Worm (Caenorhabditis elegans) whole organism, L2 larva: ENCODE measurements around the gene F44E2.4.

Experiments used
- R02D3.7 ChIP-seq: fragments of 150-350 bp; optimal IDR thresholded peaks from 2 replicates; lab custom pipeline; 2014; ENCODE audit warnings: missing biosample characterization, missing genetic modification characterization
- alr-1 ChIP-seq: fragments of 150-350 bp; optimal IDR thresholded peaks from 2 replicates; lab custom pipeline; 2014; ENCODE audit warnings: missing biosample characterization, missing genetic modification characterization
- blmp-1 ChIP-seq: sonication (generic microtip); optimal IDR thresholded peaks from 2 replicates; lab custom pipeline; 2017; ENCODE audit warnings: missing genetic modification characterization, mild to moderate bottlenecking, missing compliant biosample characterization, antibody characterized with exemption, moderate library complexity; ENCODE audit not compliant: insufficient read depth
- lin-13 ChIP-seq: fragments of 150-350 bp; optimal IDR thresholded peaks from 2 replicates; lab custom pipeline; 2014; ENCODE audit warnings: missing biosample characterization, missing genetic modification reagents, missing genetic modification characterization
- lin-39 ChIP-seq: fragments of 150-350 bp; optimal IDR thresholded peaks from 2 replicates; lab custom pipeline; 2014; ENCODE audit warnings: missing biosample characterization, missing genetic modification reagents, missing genetic modification characterization
- nhr-21 ChIP-seq: fragments of 150-350 bp; optimal IDR thresholded peaks from 2 replicates; lab custom pipeline; 2014; ENCODE audit warnings: missing biosample characterization, missing genetic modification characterization
- nhr-25 ChIP-seq: fragments of 150-350 bp; sonication (generic microtip); optimal IDR thresholded peaks from 3 replicates; lab custom pipeline; 2014; ENCODE audit warnings: missing biosample characterization, missing genetic modification characterization
- nhr-77 ChIP-seq: fragments of 150-350 bp; optimal IDR thresholded peaks from 2 replicates; lab custom pipeline; 2014; ENCODE audit warnings: missing biosample characterization, missing genetic modification characterization
- peb-1 ChIP-seq: fragments of 150-350 bp; optimal IDR thresholded peaks from 2 replicates; lab custom pipeline; 2014; ENCODE audit warnings: missing biosample characterization, missing genetic modification characterization
- snpc-4 ChIP-seq: fragments of 150-350 bp; optimal IDR thresholded peaks from 2 replicates; lab custom pipeline; 2014; ENCODE audit warnings: missing biosample characterization, missing genetic modification characterization
- zag-1 ChIP-seq: fragments of 150-350 bp; optimal IDR thresholded peaks from 2 replicates; lab custom pipeline; 2014; ENCODE audit warnings: missing biosample characterization, missing genetic modification characterization

DNA sequence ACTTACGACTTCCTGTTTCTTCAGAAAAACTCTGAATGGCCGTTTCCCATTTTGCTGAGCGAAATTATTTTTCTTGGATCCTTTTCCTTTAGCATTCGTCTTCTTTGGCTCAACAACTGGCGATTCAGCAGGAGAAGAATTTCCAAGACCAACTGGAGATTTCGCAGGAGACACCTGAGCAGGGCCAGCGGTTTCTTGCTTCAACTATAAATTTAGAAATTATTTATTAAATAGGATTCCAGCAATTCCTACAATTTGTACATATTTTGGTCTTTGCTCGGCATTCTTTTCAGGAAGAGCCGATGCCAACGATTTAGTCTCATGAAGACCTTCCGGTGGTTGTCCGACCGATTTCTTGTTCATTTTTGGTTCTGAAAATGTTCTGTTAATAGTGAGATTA is 11.3 kb upstream of the F44E2.4 start, which contains the start of gene F44E2.8:
- no peak for TF ChIP-seq peb-1
- TF ChIP-seq zag-1 (tag; lab: Kevin White, UChicago) = no peak
- no peak for TF ChIP-seq alr-1 (tag; lab: Kevin White, UChicago)
- TF ChIP-seq snpc-4 (tag; lab: Kevin White, UChicago) = no peak
- TF ChIP-seq lin-39 (tag; lab: Kevin White, UChicago) = no peak
- TF ChIP-seq lin-13 (GFP tag; lab: Kevin White, UChicago) = no peak
- TF ChIP-seq nhr-25 (tag; lab: Kevin White, UChicago) = no peak
- no peak for TF ChIP-seq nhr-77 (tag; lab: Kevin White, UChicago)
- TF ChIP-seq nhr-21 = no peak
- no peak for TF ChIP-seq R02D3.7 (tag; lab: Kevin White, UChicago)
- TF ChIP-seq blmp-1 = no peak
